Fruit fly (Drosophila melanogaster): Measurements from ENCODE around the gene Slc25A46b.

Slc25A46b gene

DNA sequence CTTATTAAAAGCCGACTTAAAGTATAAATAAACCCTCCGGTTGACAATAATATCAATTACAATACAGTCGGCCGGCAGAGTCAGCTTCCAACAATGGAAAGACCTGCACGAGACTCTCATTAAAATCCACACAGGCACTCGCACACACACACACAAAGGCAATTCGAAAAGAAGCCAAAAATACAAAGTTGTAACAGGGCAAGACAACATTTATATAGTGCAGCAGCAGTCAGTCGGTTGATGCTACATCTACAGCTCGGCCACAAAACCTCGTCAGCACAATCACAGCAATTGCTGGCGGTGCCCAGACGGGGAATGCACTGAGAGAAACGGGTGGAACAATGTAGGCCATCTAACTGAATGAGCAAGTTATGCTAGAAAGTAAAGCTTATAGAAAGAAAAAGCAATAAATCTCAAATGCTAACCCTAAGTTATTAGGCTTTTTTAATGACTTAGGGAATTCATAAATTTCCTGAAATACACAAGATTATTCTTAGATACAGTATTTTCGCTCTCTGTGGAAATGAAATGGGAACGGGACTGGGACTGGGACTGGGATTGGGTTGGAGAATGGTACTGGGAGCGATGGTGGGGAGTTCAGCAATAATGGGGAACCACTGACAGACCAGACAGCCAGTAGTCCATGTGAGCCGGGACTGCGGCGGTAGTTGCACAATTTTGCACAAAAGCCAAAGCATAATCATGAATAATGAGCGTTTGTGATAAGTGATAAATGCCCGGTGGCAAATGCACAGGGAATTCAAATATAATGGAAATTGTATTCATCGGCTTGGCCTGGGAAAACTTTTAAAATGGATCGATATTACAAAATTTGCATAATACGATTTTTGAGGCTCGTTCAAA lies 25.2 kb downstream of the Slc25A46b start:
- TF ChIP-seq Sin3A (optimal IDR thresholded peaks at IDR 0.05): no peak
- TF ChIP-seq psq (optimal IDR thresholded peaks at IDR 0.05): no peak
- TF ChIP-seq Myc (optimal IDR thresholded peaks at IDR 0.05): no peak
- no peak for TF ChIP-seq ttk (optimal IDR thresholded peaks at IDR 0.05)
- TF ChIP-seq h (optimal IDR thresholded peaks at IDR 0.05): no peak
- no peak for TF ChIP-seq insv (optimal IDR thresholded peaks at IDR 0.05)

dm6 chr2L:18122231-18122551 lies 25.8 kb downstream of the Slc25A46b start:
- TF ChIP-seq Myc (optimal IDR thresholded peaks at IDR 0.05): no peak
- no peak for TF ChIP-seq psq (optimal IDR thresholded peaks at IDR 0.05)
- TF ChIP-seq ttk (optimal IDR thresholded peaks at IDR 0.05): no peak
- TF ChIP-seq insv (optimal IDR thresholded peaks at IDR 0.05): no peak
- TF ChIP-seq h (optimal IDR thresholded peaks at IDR 0.05): no peak
- TF ChIP-seq Sin3A (optimal IDR thresholded peaks at IDR 0.05): no peak

DNA sequence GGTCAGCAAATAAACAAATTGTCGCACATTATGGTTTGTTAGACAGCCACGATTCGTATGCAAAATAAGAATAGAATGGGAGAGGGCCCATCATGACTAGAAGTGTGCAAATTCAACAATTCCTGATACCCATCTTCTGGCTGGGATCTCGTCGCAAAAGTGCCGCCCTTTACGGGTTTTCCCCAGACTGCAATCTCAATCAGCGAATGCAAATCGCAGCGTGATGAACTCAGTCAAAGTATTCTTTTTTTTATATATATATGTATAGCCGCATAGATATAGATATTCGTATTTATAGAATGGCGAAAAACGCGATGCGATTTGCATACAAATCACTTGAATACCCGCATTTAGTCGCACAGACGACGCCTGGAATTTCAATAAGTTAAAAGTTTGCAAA lies 26.6 kb downstream of the Slc25A46b start:
- TF ChIP-seq ttk (optimal IDR thresholded peaks at IDR 0.05) (no peak), insv (optimal IDR thresholded peaks at IDR 0.05) (no peak), Sin3A (optimal IDR thresholded peaks at IDR 0.05) (no peak), h (optimal IDR thresholded peaks at IDR 0.05) (no peak), Myc (optimal IDR thresholded peaks at IDR 0.05) (no peak), psq (optimal IDR thresholded peaks at IDR 0.05) (no peak)

DNA sequence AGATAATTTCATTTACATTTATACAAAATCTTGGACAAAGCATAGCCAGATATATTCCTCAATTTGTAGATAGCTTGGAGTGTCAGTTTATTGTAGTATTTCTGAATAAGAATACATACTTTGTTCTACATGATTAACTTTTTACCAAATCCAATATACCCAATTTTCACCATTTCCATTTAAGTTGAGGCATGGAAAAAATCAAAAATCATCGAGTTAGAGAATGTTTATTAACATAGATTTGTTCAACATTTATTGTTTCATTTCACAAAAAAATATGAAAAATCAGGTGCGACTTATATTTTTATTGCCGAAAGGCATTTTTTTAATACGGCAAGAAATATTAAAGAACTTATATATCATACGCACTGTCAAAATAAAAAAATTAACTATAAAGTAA lies 29.3 kb downstream of the Slc25A46b start, which contains the start of gene Grl36b:
Grl36b (minus strand) TSS at position 101 of the 400 bp plus-strand sequence.
- TF ChIP-seq Sin3A (optimal IDR thresholded peaks at IDR 0.05): no peak
- TF ChIP-seq psq (optimal IDR thresholded peaks at IDR 0.05): no peak
- TF ChIP-seq h (optimal IDR thresholded peaks at IDR 0.05): no peak
- no peak for TF ChIP-seq Myc (optimal IDR thresholded peaks at IDR 0.05)
- no peak for TF ChIP-seq ttk (optimal IDR thresholded peaks at IDR 0.05)
- no peak for TF ChIP-seq insv (optimal IDR thresholded peaks at IDR 0.05)

- TF ChIP-seq insv (optimal IDR thresholded peaks at IDR 0.05) (no peak), Sin3A (optimal IDR thresholded peaks at IDR 0.05) (no peak), ttk (optimal IDR thresholded peaks at IDR 0.05) (no peak), Myc (optimal IDR thresholded peaks at IDR 0.05) (no peak), h (optimal IDR thresholded peaks at IDR 0.05) (no peak)
These were observed 38.2 kb downstream of the Slc25A46b start for dm6 chr2L:18134615-18135014.

DNA sequence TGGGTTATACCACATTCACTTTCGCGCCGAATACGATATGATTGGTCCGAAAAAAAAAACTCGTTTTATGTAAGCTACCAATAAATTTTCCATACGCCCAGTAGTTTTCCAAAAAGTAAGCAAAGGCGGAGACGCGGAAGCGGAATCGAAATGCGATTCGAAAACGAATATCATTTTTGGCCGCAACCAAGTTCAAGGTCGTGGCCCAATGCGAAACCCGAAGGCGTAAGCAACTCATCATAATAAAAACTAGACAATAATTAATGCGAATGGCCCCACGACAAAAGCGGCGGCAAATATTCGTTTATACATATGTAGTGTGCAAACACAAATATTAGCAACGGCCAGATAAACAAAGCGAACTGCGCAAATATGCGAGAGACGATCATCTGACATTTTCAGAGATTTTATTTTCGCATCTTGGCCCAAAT lies 40.1 kb downstream of the Slc25A46b start:
- no peak for TF ChIP-seq insv (optimal IDR thresholded peaks at IDR 0.05)
- no peak for TF ChIP-seq ttk (optimal IDR thresholded peaks at IDR 0.05)
- TF ChIP-seq Myc (optimal IDR thresholded peaks at IDR 0.05): no peak
- no peak for TF ChIP-seq Sin3A (optimal IDR thresholded peaks at IDR 0.05)
- no peak for TF ChIP-seq psq (optimal IDR thresholded peaks at IDR 0.05)
- TF ChIP-seq h (optimal IDR thresholded peaks at IDR 0.05): no peak

dm6 chr2L:18137591-18138247 lies 41.4 kb downstream of the Slc25A46b start, which contains the start of gene kel:
Gene kel (minus strand): TSS chr2L:18138083.
- TF ChIP-seq h (optimal IDR thresholded peaks at IDR 0.05) (no peak), Myc (optimal IDR thresholded peaks at IDR 0.05) (no peak), Sin3A (optimal IDR thresholded peaks at IDR 0.05) (no peak), ttk (optimal IDR thresholded peaks at IDR 0.05) (no peak), psq (optimal IDR thresholded peaks at IDR 0.05) (no peak), insv (optimal IDR thresholded peaks at IDR 0.05) (no peak)

DNA sequence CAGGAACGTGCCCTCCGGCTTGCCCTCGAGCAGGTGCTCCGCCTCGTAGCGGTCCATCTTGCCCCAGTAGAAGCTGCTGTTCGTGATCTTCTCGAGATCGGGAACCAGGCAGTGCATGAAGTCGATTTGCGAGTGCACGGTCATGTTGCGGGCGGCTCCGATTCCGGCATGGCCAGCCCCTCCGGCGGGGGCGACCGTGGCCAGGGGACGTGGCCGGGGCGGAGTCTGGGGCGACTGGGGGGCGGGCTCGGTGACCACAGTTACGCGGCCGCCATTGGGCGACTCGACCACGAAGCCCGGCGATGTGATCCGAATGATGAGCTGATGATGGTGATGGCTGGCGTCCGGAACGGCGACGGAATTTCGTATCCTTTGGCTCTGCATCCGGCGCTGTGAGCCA lies 44.2 kb downstream of the Slc25A46b start:
- TF ChIP-seq Myc (optimal IDR thresholded peaks at IDR 0.05) (no peak), insv (optimal IDR thresholded peaks at IDR 0.05) (no peak), ttk (optimal IDR thresholded peaks at IDR 0.05) (peak; percentile 65), h (optimal IDR thresholded peaks at IDR 0.05) (no peak)

- no peak for TF ChIP-seq Sin3A (optimal IDR thresholded peaks at IDR 0.05)
- no peak for TF ChIP-seq psq (optimal IDR thresholded peaks at IDR 0.05)
- no peak for TF ChIP-seq h (optimal IDR thresholded peaks at IDR 0.05)
- no peak for TF ChIP-seq ttk (optimal IDR thresholded peaks at IDR 0.05)
- no peak for TF ChIP-seq insv (optimal IDR thresholded peaks at IDR 0.05)
- TF ChIP-seq Myc (optimal IDR thresholded peaks at IDR 0.05): no peak
These were observed 45.3 kb downstream of the Slc25A46b start for dm6 chr2L:18141471-18142345.

- no peak for TF ChIP-seq ttk (optimal IDR thresholded peaks at IDR 0.05)
- TF ChIP-seq Myc (optimal IDR thresholded peaks at IDR 0.05): no peak
- no peak for TF ChIP-seq Sin3A (optimal IDR thresholded peaks at IDR 0.05)
These were observed 46.8 kb downstream of the Slc25A46b start for dm6 chr2L:18143176-18143575.

DNA sequence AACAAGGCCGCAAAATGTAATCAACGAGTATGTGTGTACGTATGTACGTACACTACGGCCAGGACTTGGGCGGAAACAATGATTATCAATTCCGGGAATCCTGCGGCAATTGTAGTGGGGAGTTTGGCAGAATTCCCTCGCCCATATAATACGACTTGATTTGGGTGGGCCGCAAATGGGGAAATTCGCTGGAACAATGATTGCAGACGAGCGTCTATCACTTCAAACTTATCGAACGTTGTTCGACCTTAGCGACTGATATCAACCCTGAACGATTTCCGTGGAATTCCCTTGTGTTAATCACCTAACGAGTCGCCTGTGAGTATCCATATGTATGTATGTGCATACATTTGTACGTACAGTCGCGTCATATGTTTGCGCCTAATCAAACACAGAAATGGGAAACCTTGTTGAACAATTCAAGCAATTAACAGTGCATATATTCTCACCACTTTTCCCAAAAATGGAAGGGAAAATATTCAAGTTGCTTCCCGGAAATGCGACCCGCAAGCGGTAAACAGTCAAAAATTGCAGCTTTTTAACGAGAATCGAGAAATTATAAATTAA lies 48.0 kb downstream of the Slc25A46b start:
- TF ChIP-seq ttk (optimal IDR thresholded peaks at IDR 0.05) (no peak), Myc (optimal IDR thresholded peaks at IDR 0.05) (no peak), insv (optimal IDR thresholded peaks at IDR 0.05) (no peak), h (optimal IDR thresholded peaks at IDR 0.05) (no peak), psq (optimal IDR thresholded peaks at IDR 0.05) (no peak), Sin3A (optimal IDR thresholded peaks at IDR 0.05) (no peak)

All from Kc167 (cell line).